Fruit fly (Drosophila melanogaster): ENCODE results near the gene CG31697.

Gene CG31697

DNA sequence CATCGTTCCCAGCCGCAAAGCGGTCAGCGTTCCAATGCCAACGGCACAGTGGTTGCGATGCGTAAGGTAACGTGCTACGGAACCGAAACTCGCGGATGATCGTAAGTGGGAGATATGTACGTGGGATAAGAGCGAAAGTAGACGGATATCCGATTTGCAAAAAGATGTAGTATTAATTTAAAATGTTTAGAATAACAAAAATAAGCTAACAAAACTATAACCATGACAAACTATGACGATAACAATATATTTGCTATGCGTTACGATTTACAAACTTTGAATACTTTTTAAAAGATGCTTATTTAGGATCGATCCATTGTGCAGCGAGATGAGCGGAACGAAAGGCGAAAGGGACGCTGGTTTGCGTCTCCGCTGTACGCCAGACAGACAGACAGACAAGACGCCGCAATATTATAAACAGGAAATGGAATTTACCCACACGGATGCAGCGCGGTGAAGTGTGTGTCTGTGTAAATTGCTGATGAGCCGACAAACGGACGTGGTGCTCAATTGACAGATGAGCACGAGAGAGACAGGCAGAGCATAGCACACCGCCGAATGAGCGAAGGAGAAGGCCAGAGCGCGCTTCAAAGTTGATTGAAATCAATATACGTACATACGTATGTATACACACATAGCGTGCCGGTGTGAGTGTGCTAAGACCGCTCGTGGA, 40.5 kb downstream of the CG31697 start (continued):
- TF ChIP-seq wek (GFP tag; optimal IDR thresholded peaks at IDR 0.05) (peak; percentile 64), CG30020 (tag; optimal IDR thresholded peaks at IDR 0.05) (peak; percentile 86), Sox100B (GFP tag; optimal IDR thresholded peaks at IDR 0.05) (peak; percentile 97), exex (tag; optimal IDR thresholded peaks at IDR 0.05) (peak; percentile 67), slbo (GFP tag; IDR thresholded peaks at IDR 0.05) (peak; percentile 96), Six4 (GFP tag; optimal IDR thresholded peaks at IDR 0.05) (peak; percentile 93), dan (GFP tag; IDR thresholded peaks at IDR 0.05) (no peak; the same call in 1 of the 2 replicates), CG32532 (GFP tag; IDR thresholded peaks at IDR 0.05) (peak; percentile 94), CG1024 (GFP tag; IDR thresholded peaks at IDR 0.05) (peak; percentile 68), CG14441 (GFP tag; IDR thresholded peaks at IDR 0.05) (peak; percentile 94), CG33557 (GFP tag; optimal IDR thresholded peaks at IDR 0.05) (peak; percentile 88), her (GFP tag; optimal IDR thresholded peaks at IDR 0.05) (peak; percentile 89), org-1 (GFP tag; optimal IDR thresholded peaks at IDR 0.05) (peak; percentile 97), az2 (GFP tag; optimal IDR thresholded peaks at IDR 0.05) (peak; percentile 97), mld (GFP tag; IDR thresholded peaks at IDR 0.05; ENCODE audit: partially characterized antibody) (no peak), vvl (GFP tag; IDR thresholded peaks at IDR 0.05) (peak; percentile 92), C15 (GFP tag; IDR thresholded peaks at IDR 0.05) (peak; percentile 90), Dbx (GFP tag; IDR thresholded peaks at IDR 0.05) (peak; percentile 94), CG7987 (GFP tag; optimal IDR thresholded peaks at IDR 0.05) (peak; percentile 74), CG18599 (GFP tag; optimal IDR thresholded peaks at IDR 0.05) (peak; percentile 97), zen2 (GFP tag; IDR thresholded peaks at IDR 0.05; ENCODE audit: partially characterized antibody) (0 out of 3 replicates have a peak, but pooled peaks have one; percentile 18), luna (GFP tag; optimal IDR thresholded peaks at IDR 0.05) (peak; percentile 92), Ada2b (GFP tag; IDR thresholded peaks at IDR 0.05) (peak; percentile 92), CG8359 (GFP tag; optimal IDR thresholded peaks at IDR 0.05; ENCODE audit: borderline replicate concordance) (peak; percentile 89), fu2 (GFP tag; optimal IDR thresholded peaks at IDR 0.05) (peak; percentile 96), Doc3 (GFP tag; IDR thresholded peaks at IDR 0.05; ENCODE audit: partially characterized antibody) (peak; percentile 44; the same call in 2 of the 3 replicates), ranshi (GFP tag; IDR thresholded peaks at IDR 0.05) (peak; percentile 88), salm (tag; optimal IDR thresholded peaks at IDR 0.05) (peak; percentile 79), CG10654 (GFP tag; optimal IDR thresholded peaks at IDR 0.05) (peak; percentile 96), CG15269 (tag; optimal IDR thresholded peaks at IDR 0.05) (peak; percentile 97), CG3847 (GFP tag; IDR thresholded peaks at IDR 0.05) (peak; percentile 95), Sox102F (GFP tag; optimal IDR thresholded peaks at IDR 0.05) (peak; percentile 97), ewg (GFP tag; optimal IDR thresholded peaks at IDR 0.05) (peak; percentile 66), hbn (GFP tag; IDR thresholded peaks at IDR 0.05; ENCODE audit: partially characterized antibody) (no peak), Lim3 (GFP tag; IDR thresholded peaks at IDR 0.05) (peak; percentile 74; the same call in 1 of the 2 replicates), CG1792 (GFP tag; optimal IDR thresholded peaks at IDR 0.05) (peak; percentile 94), zf30C (GFP tag; optimal IDR thresholded peaks at IDR 0.05) (no peak), CG13624 (GFP tag; optimal IDR thresholded peaks at IDR 0.05) (peak; percentile 98), CG7745 (tag; optimal IDR thresholded peaks at IDR 0.05) (no peak), danr (GFP tag; IDR thresholded peaks at IDR 0.05) (peak; percentile 94), CG10431 (GFP tag; optimal IDR thresholded peaks at IDR 0.05) (peak; percentile 73), CG12942 (GFP tag; optimal IDR thresholded peaks at IDR 0.05) (peak; percentile 97), so (GFP tag; IDR thresholded peaks at IDR 0.05) (peak; percentile 91; the same call in 2 of the 3 replicates), CG11560 (tag; IDR thresholded peaks at IDR 0.05) (peak; percentile 90), CG33213 (GFP tag; optimal IDR thresholded peaks at IDR 0.05) (peak; percentile 90), CG13775 (GFP tag; optimal IDR thresholded peaks at IDR 0.05) (peak; percentile 97), sd (tag; optimal IDR thresholded peaks at IDR 0.05) (peak; percentile 100), CG32772 (GFP tag; IDR thresholded peaks at IDR 0.05) (peak; percentile 92), vnd (GFP tag; IDR thresholded peaks at IDR 0.05; ENCODE audit: partially characterized antibody) (no peak)

Data from whole organism, embryonic.